Worm (Caenorhabditis elegans): ENCODE measurements around the gene urm-1.

DNA sequence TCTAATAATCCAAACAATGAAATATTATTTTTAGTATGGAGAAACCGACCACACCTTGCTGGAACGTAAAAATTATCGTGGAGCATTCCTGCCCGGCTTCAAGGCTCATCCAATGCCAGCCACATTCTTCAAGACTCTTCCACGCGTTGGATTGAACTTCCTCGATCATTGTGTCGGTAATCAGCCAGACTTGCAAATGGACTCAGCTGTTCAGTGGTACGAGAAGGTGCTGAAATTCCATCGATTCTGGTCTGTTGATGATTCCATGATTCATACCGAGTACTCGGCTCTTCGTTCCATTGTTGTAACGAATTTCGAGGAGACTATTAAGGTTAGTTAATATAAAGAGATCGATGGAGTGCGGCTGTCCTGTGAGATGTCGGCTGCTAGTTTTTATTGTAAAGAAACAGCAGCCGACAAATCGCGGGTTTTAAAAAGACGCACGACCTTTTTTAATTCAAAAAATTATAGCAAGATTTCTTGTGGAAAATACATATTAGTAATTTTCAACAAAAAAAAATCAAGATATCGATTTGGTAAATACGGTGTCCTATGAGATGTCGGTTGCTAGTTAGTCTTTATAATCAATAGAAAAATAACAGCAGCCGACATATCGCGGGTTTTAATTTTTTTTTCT lies 30.9 kb downstream of the urm-1 start:
- TF ChIP-seq lir-3 (tag; optimal IDR thresholded peaks at IDR 0.05) = no peak
- no peak for TF ChIP-seq lin-39 (tag; optimal IDR thresholded peaks at IDR 0.05)
- TF ChIP-seq lin-38 (GFP tag; IDR thresholded peaks at IDR 0.05) = no peak
- no peak for TF ChIP-seq zag-1 (tag; optimal IDR thresholded peaks at IDR 0.05)
- TF ChIP-seq egl-43 (GFP tag; IDR thresholded peaks at IDR 0.05) = no peak
- no peak for TF ChIP-seq unc-39 (tag; optimal IDR thresholded peaks at IDR 0.05)
- TF ChIP-seq pqm-1 (tag; optimal IDR thresholded peaks at IDR 0.05) = no peak
- no peak for TF ChIP-seq zfp-2 (tag; optimal IDR thresholded peaks at IDR 0.05)
- TF ChIP-seq ztf-11 (tag; optimal IDR thresholded peaks at IDR 0.05) = no peak

Measured in whole organism, L4 larva.